Worm (Caenorhabditis elegans) whole organism, L2 larva: ENCODE measurements around the gene C56E10.3.

ENCODE experiments used
- F13H6.1 ChIP-seq: sonication (generic microtip); optimal IDR thresholded peaks from 2 replicates; lab custom pipeline; 2016; ENCODE audit warnings: missing genetic modification characterization, missing compliant biosample characterization
- Y55F3AM.14 ChIP-seq: fragments of 200-800 bp; sonication (Bioruptor generic); optimal IDR thresholded peaks from 2 replicates; lab custom pipeline; 2018; ENCODE audit warnings: mild to moderate bottlenecking, missing genetic modification characterization, missing compliant biosample characterization
- ZK546.5 ChIP-seq: sonication (generic microtip); optimal IDR thresholded peaks from 2 replicates; lab custom pipeline; 2017; ENCODE audit warnings: missing biosample characterization, missing genetic modification characterization
- alr-1 ChIP-seq: fragments of 150-350 bp; optimal IDR thresholded peaks from 2 replicates; lab custom pipeline; 2014; ENCODE audit warnings: missing biosample characterization, missing genetic modification characterization
- aly-2 ChIP-seq: fragments of 150-350 bp; optimal IDR thresholded peaks from 2 replicates; lab custom pipeline; 2014; ENCODE audit warnings: missing biosample characterization, missing genetic modification characterization
- ama-1 ChIP-seq: fragments of 150-350 bp; optimal IDR thresholded peaks from 2 replicates; lab custom pipeline; 2018; ENCODE audit warnings: inconsistent platforms
- blmp-1 ChIP-seq: sonication (generic microtip); optimal IDR thresholded peaks from 2 replicates; lab custom pipeline; 2017; ENCODE audit warnings: missing genetic modification characterization, mild to moderate bottlenecking, missing compliant biosample characterization, antibody characterized with exemption, moderate library complexity; ENCODE audit not compliant: insufficient read depth
- ceh-16 ChIP-seq: fragments of 150-350 bp; optimal IDR thresholded peaks from 2 replicates; lab custom pipeline; 2014; ENCODE audit warnings: missing biosample characterization, missing genetic modification characterization
- ceh-82 ChIP-seq: fragments of 150-350 bp; optimal IDR thresholded peaks from 2 replicates; lab custom pipeline; 2014; ENCODE audit warnings: missing biosample characterization, missing genetic modification characterization
- crh-2 ChIP-seq: sonication (generic microtip); optimal IDR thresholded peaks from 2 replicates; lab custom pipeline; 2017; ENCODE audit warnings: missing biosample characterization, missing genetic modification characterization
- dmd-4 ChIP-seq: sonication (generic microtip); optimal IDR thresholded peaks from 2 replicates; lab custom pipeline; 2017; ENCODE audit warnings: missing biosample characterization, missing genetic modification characterization
- egl-27 ChIP-seq: sonication (generic microtip); optimal IDR thresholded peaks from 3 replicates; lab custom pipeline; 2017; ENCODE audit warnings: missing biosample characterization, missing genetic modification reagents, missing genetic modification characterization
- elt-1 ChIP-seq: fragments of 150-350 bp; optimal IDR thresholded peaks from 2 replicates; lab custom pipeline; 2014; ENCODE audit warnings: missing biosample characterization, missing genetic modification characterization
- elt-3 ChIP-seq: sonication (generic microtip); optimal IDR thresholded peaks from 2 replicates; lab custom pipeline; 2017; ENCODE audit warnings: missing biosample characterization, missing genetic modification characterization
- fos-1 ChIP-seq: fragments of 150-350 bp; optimal IDR thresholded peaks from 2 replicates; lab custom pipeline; 2014; ENCODE audit warnings: missing biosample characterization, missing genetic modification characterization
- gmeb-1 ChIP-seq: fragments of 150-350 bp; optimal IDR thresholded peaks from 2 replicates; lab custom pipeline; 2014; ENCODE audit warnings: missing biosample characterization, missing genetic modification characterization
- lin-11 ChIP-seq: fragments of 150-350 bp; sonication (generic microtip); optimal IDR thresholded peaks from 2 replicates; lab custom pipeline; 2014; ENCODE audit warnings: missing biosample characterization, missing genetic modification characterization, inconsistent platforms, mixed read lengths
- lin-13 ChIP-seq: fragments of 150-350 bp; optimal IDR thresholded peaks from 2 replicates; lab custom pipeline; 2014; ENCODE audit warnings: missing biosample characterization, missing genetic modification reagents, missing genetic modification characterization
- lin-39 ChIP-seq: fragments of 150-350 bp; optimal IDR thresholded peaks from 2 replicates; lab custom pipeline; 2014; ENCODE audit warnings: missing biosample characterization, missing genetic modification reagents, missing genetic modification characterization
- lsy-2 ChIP-seq, 2 experiments: fragments of 150-350 bp in 1 of 2; sonication (generic microtip) in 1 of 2; optimal IDR thresholded peaks; 2 replicates each; lab custom pipeline; 2014 to 2017; ENCODE audit warnings: missing biosample characterization in 2 of 2, missing genetic modification characterization in 2 of 2
- mab-5 ChIP-seq: fragments of 150-350 bp; optimal IDR thresholded peaks from 2 replicates; lab custom pipeline; 2014; ENCODE audit warnings: missing biosample characterization, missing genetic modification characterization
- mbf-1 ChIP-seq: sonication (generic microtip); optimal IDR thresholded peaks from 2 replicates; lab custom pipeline; 2017; ENCODE audit warnings: missing biosample characterization, missing genetic modification characterization
- mdl-1 ChIP-seq, 2 experiments: fragments of 150-350 bp in 1 of 2; sonication (generic microtip) in 1 of 2; optimal IDR thresholded peaks; 2 replicates each; lab custom pipeline; 2017; ENCODE audit warnings: missing biosample characterization in 2 of 2, missing genetic modification characterization in 2 of 2
- nhr-10 ChIP-seq: sonication (generic microtip); optimal IDR thresholded peaks from 2 replicates; lab custom pipeline; 2017; ENCODE audit warnings: missing biosample characterization, missing genetic modification characterization
- nhr-11 ChIP-seq: fragments of 150-350 bp; optimal IDR thresholded peaks from 2 replicates; lab custom pipeline; 2014; ENCODE audit warnings: missing biosample characterization, missing genetic modification characterization
- nhr-12 ChIP-seq: fragments of 150-350 bp; optimal IDR thresholded peaks from 2 replicates; lab custom pipeline; 2014; ENCODE audit warnings: missing biosample characterization, missing genetic modification characterization
- nhr-129 ChIP-seq: fragments of 150-350 bp; optimal IDR thresholded peaks from 2 replicates; lab custom pipeline; 2014; ENCODE audit warnings: missing biosample characterization, missing genetic modification characterization
- nhr-21 ChIP-seq: fragments of 150-350 bp; optimal IDR thresholded peaks from 2 replicates; lab custom pipeline; 2014; ENCODE audit warnings: missing biosample characterization, missing genetic modification characterization
- nhr-23 ChIP-seq: fragments of 150-350 bp; optimal IDR thresholded peaks from 2 replicates; lab custom pipeline; 2014; ENCODE audit warnings: missing biosample characterization, missing genetic modification reagents, missing genetic modification characterization
- nhr-25 ChIP-seq: fragments of 150-350 bp; sonication (generic microtip); optimal IDR thresholded peaks from 3 replicates; lab custom pipeline; 2014; ENCODE audit warnings: missing biosample characterization, missing genetic modification characterization
- nhr-6 ChIP-seq: fragments of 150-350 bp; optimal IDR thresholded peaks from 2 replicates; lab custom pipeline; 2014; ENCODE audit warnings: missing biosample characterization, missing genetic modification characterization
- nhr-77 ChIP-seq: fragments of 150-350 bp; optimal IDR thresholded peaks from 2 replicates; lab custom pipeline; 2014; ENCODE audit warnings: missing biosample characterization, missing genetic modification characterization
- peb-1 ChIP-seq: fragments of 150-350 bp; optimal IDR thresholded peaks from 2 replicates; lab custom pipeline; 2014; ENCODE audit warnings: missing biosample characterization, missing genetic modification characterization
- sem-4 ChIP-seq: fragments of 150-350 bp; optimal IDR thresholded peaks from 2 replicates; lab custom pipeline; 2014; ENCODE audit warnings: missing biosample characterization, missing genetic modification reagents, missing genetic modification characterization
- skn-1 ChIP-seq: sonication (generic microtip); optimal IDR thresholded peaks from 2 replicates; lab custom pipeline; 2017; ENCODE audit warnings: missing biosample characterization, missing genetic modification characterization
- sma-3 ChIP-seq: sonication (generic microtip); optimal IDR thresholded peaks from 2 replicates; lab custom pipeline; 2016; ENCODE audit warnings: missing genetic modification reagents, missing genetic modification characterization, missing compliant biosample characterization
- sma-9 ChIP-seq, 2 experiments: fragments of 150-350 bp in 1 of 2; sonication (generic microtip) in 1 of 2; optimal IDR thresholded peaks; 2 replicates each; lab custom pipeline; 2014 to 2016; ENCODE audit warnings: missing genetic modification characterization in 2 of 2, mild to moderate bottlenecking in 1 of 2, missing biosample characterization in 1 of 2, missing compliant biosample characterization in 1 of 2, missing genetic modification reagents in 1 of 2, moderate library complexity in 1 of 2
- snpc-4 ChIP-seq: fragments of 150-350 bp; optimal IDR thresholded peaks from 2 replicates; lab custom pipeline; 2014; ENCODE audit warnings: missing biosample characterization, missing genetic modification characterization
- unc-39 ChIP-seq: fragments of 150-350 bp; optimal IDR thresholded peaks from 2 replicates; lab custom pipeline; 2014; ENCODE audit warnings: missing biosample characterization, missing genetic modification characterization
- unc-55 ChIP-seq: fragments of 150-350 bp; sonication (generic microtip); optimal IDR thresholded peaks from 3 replicates; lab custom pipeline; 2014; ENCODE audit warnings: missing biosample characterization, missing genetic modification reagents, missing genetic modification characterization
- unc-62 ChIP-seq: fragments of 150-350 bp; optimal IDR thresholded peaks from 2 replicates; lab custom pipeline; 2014; ENCODE audit warnings: missing biosample characterization, missing genetic modification reagents, missing genetic modification characterization
- zag-1 ChIP-seq: fragments of 150-350 bp; optimal IDR thresholded peaks from 2 replicates; lab custom pipeline; 2014; ENCODE audit warnings: missing biosample characterization, missing genetic modification characterization
- ztf-1 ChIP-seq: fragments of 200-800 bp; sonication (Bioruptor generic); conservative IDR thresholded peaks from 2 replicates; pipeline ENCODE4 v1.3.6; 2022; ENCODE audit warnings: missing genetic modification characterization, missing compliant biosample characterization
- ztf-11 ChIP-seq: sonication (generic microtip); optimal IDR thresholded peaks from 2 replicates; lab custom pipeline; 2017; ENCODE audit warnings: missing biosample characterization, missing genetic modification characterization
- ztf-4 ChIP-seq: fragments of 150-350 bp; optimal IDR thresholded peaks from 2 replicates; lab custom pipeline; 2014; ENCODE audit warnings: missing biosample characterization, missing genetic modification characterization

C56E10.3 gene

DNA sequence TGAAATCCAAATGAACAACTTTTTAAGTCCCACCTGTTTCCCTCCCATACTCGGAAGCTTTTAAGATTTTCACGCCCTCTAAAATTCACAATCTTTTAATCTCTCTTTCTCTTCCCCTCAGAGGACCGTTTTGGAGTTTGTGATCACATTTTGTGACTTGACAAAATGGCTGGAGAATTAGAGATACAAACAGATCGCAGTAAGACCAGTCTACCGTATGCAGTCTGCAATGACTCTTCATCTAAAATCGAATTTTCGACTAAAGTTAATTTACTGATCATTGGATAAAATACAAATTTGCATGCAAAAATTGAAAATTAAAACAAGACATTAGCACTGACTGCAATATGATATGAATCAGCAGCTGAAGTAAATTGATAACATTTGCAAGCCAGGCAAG is 3.9 kb upstream of the C56E10.3 start:
- TF ChIP-seq unc-62 (GFP tag; lab: Kevin White, UChicago) (no peak), nhr-23 (tag; lab: Kevin White, UChicago) (no peak), nhr-6 (no peak), blmp-1 (no peak), zag-1 (tag; lab: Kevin White, UChicago) (no peak), fos-1 (no peak), ZK546.5 (tag; lab: Kevin White, UChicago) (no peak), elt-3 (no peak), lsy-2 (tag; optimal IDR thresholded peaks at IDR 0.05; lab: Kevin White, UChicago) (peak in 1 of 2 experiments; percentile 54), aly-2 (tag; lab: Kevin White, UChicago) (no peak), elt-1 (tag; lab: Kevin White, UChicago) (no peak), peb-1 (no peak), lin-11 (tag; lab: Kevin White, UChicago) (no peak), lin-13 (peak; percentile 21), crh-2 (tag; lab: Kevin White, UChicago) (peak; percentile 28), ceh-82 (no peak), lin-39 (tag; lab: Kevin White, UChicago) (no peak), alr-1 (tag; lab: Kevin White, UChicago) (no peak), dmd-4 (no peak), nhr-10 (tag; lab: Kevin White, UChicago) (no peak), nhr-12 (tag; lab: Kevin White, UChicago) (no peak), mdl-1 (tag; optimal IDR thresholded peaks at IDR 0.05; lab: Kevin White, UChicago) (no peak), nhr-25 (peak; percentile 7), ztf-1 (GFP tag; lab: Robert Waterston, UW) (no peak), gmeb-1 (tag; lab: Kevin White, UChicago) (no peak), ztf-4 (tag; lab: Kevin White, UChicago) (no peak), nhr-129 (tag; lab: Kevin White, UChicago) (peak; percentile 24), unc-39 (tag; lab: Kevin White, UChicago) (no peak), sma-9 (GFP tag; optimal IDR thresholded peaks at IDR 0.05; lab: Kevin White, UChicago) (no peak), sma-9 (tag; optimal IDR thresholded peaks at IDR 0.05; lab: Kevin White, UChicago) (no peak), skn-1 (tag; lab: Kevin White, UChicago) (no peak), sma-3 (GFP tag; lab: Kevin White, UChicago) (no peak), unc-55 (GFP tag; lab: Kevin White, UChicago) (no peak), snpc-4 (no peak), egl-27 (tag; lab: Kevin White, UChicago) (no peak), ceh-16 (no peak), mab-5 (no peak), ztf-11 (no peak), nhr-77 (no peak), nhr-11 (tag; lab: Kevin White, UChicago) (no peak), nhr-21 (no peak), ama-1 (no peak), sem-4 (tag; lab: Kevin White, UChicago) (no peak), F13H6.1 (no peak), Y55F3AM.14 (GFP tag; lab: Kevin White, UChicago) (no peak)

DNA sequence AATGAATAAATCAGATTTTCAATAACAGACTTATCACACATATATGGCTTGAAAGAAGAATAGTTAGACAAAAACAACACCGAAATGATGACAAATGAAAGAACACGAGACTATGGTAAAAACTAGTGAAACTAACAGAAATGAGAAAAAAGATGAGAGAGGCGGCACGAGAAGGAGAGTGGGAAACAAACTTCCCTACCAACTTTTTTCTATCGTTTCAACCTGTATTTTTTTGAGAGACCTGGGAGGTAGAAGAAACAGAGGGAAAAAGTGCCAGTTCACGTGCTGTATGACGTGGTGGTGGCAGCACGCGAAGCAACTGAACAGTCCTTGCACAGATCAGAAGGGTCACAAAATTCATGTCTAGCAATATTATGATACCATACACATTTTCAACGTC is 2.7 kb upstream of the C56E10.3 start:
- TF ChIP-seq ZK546.5 (tag; lab: Kevin White, UChicago) (no peak), ama-1 (no peak), sma-9 (GFP tag; optimal IDR thresholded peaks at IDR 0.05; lab: Kevin White, UChicago) (peak; percentile 63), sma-9 (tag; optimal IDR thresholded peaks at IDR 0.05; lab: Kevin White, UChicago) (no peak), mdl-1 (tag; optimal IDR thresholded peaks at IDR 0.05; lab: Kevin White, UChicago) (peak in 1 of 2 experiments; percentile 41), nhr-6 (peak; percentile 21), aly-2 (tag; lab: Kevin White, UChicago) (no peak), crh-2 (tag; lab: Kevin White, UChicago) (peak; percentile 79), lsy-2 (tag; optimal IDR thresholded peaks at IDR 0.05; lab: Kevin White, UChicago) (peak in 1 of 2 experiments; percentile 32), blmp-1 (peak; percentile 80), alr-1 (tag; lab: Kevin White, UChicago) (no peak), skn-1 (tag; lab: Kevin White, UChicago) (peak; percentile 93), zag-1 (tag; lab: Kevin White, UChicago) (no peak), nhr-25 (peak; percentile 72), nhr-21 (no peak), fos-1 (peak; percentile 30), egl-27 (tag; lab: Kevin White, UChicago) (peak; percentile 57), sma-3 (GFP tag; lab: Kevin White, UChicago) (peak; percentile 53), nhr-129 (tag; lab: Kevin White, UChicago) (peak; percentile 73), elt-3 (no peak), nhr-11 (tag; lab: Kevin White, UChicago) (no peak), gmeb-1 (tag; lab: Kevin White, UChicago) (peak; percentile 40), mbf-1 (tag; lab: Kevin White, UChicago) (no peak), lin-13 (peak; percentile 4), lin-39 (tag; lab: Kevin White, UChicago) (no peak)
- TF ChIP-seq, all 48 proteins: peak for 14
